Worm (Caenorhabditis elegans): ENCODE data around the gene C16C8.17.

- TF ChIP-seq flh-1 (GFP tag; optimal IDR thresholded peaks at IDR 0.05) (no peak), snpc-4 (tag; optimal IDR thresholded peaks at IDR 0.05) (no peak), blmp-1 (tag; optimal IDR thresholded peaks at IDR 0.05) (no peak), ces-1 (GFP tag; optimal IDR thresholded peaks at IDR 0.05) (no peak), nhr-12 (tag; optimal IDR thresholded peaks at IDR 0.05) (no peak), M03D4.4 (tag; optimal IDR thresholded peaks at IDR 0.05) (no peak), nhr-76 (tag; optimal IDR thresholded peaks at IDR 0.05) (no peak), lin-13 (tag; optimal IDR thresholded peaks at IDR 0.05) (no peak), elt-3 (tag; optimal IDR thresholded peaks at IDR 0.05) (no peak), pha-4 (tag; optimal IDR thresholded peaks at IDR 0.05) (no peak), lsy-2 (tag; optimal IDR thresholded peaks at IDR 0.05) (no peak), ceh-43 (GFP tag; optimal IDR thresholded peaks at IDR 0.05) (no peak), zip-8 (tag; optimal IDR thresholded peaks at IDR 0.05) (peak; percentile 64)
These were observed 586 bp upstream of the C16C8.17 start for ce11 chrII:3439842-3440640.
